Worm (Caenorhabditis elegans): Measurements from ENCODE around the gene hoe-1.

The hoe-1 gene

DNA sequence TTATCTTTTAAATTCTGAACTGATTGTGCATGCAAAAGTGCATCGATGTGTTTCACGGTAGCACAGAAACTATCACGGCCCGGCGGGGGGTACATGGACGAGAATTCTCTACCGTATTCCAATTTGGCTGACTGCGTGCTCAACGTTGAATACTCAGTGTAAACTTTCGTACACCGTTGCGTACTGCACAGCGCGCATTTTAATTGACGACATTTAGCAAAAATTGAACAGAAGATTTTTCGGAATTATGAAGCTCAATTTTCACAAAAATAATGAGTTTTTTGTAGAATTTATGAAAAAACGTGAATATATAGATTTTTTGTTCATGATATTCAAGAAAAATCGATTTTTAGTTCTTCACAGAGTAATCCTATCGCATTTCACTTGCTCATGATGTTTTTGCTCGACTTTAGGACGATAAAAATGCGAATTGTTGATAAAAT, 18.6 kb downstream of the hoe-1 start (continued):
- TF ChIP-seq snu-23 (GFP tag; optimal IDR thresholded peaks at IDR 0.05) (peak; percentile 82), rnt-1 (tag; optimal IDR thresholded peaks at IDR 0.05) (peak; percentile 47), efl-1 (optimal IDR thresholded peaks at IDR 0.05) (peak; percentile 69 to 76), efl-1 (GFP tag; optimal IDR thresholded peaks at IDR 0.05 in 1 of 2) (peak; percentile 50 to 95), ets-5 (GFP tag; IDR thresholded peaks at IDR 0.05) (peak; percentile 99), fkh-8 (tag; optimal IDR thresholded peaks at IDR 0.05) (peak; percentile 76), nhr-19 (GFP tag; conservative IDR thresholded peaks at IDR 0.05) (peak; percentile 99), fkh-4 (tag; optimal IDR thresholded peaks at IDR 0.05; ENCODE audit: borderline replicate concordance) (peak; percentile 68), egl-13 (tag; optimal IDR thresholded peaks at IDR 0.05) (peak; percentile 68), mab-9 (GFP tag; IDR thresholded peaks at IDR 0.05) (peak; percentile 100), jun-1 (tag; optimal IDR thresholded peaks at IDR 0.05) (peak; percentile 35), swsn-7 (tag; optimal IDR thresholded peaks at IDR 0.05) (peak; percentile 86), ceh-8 (GFP tag; optimal IDR thresholded peaks at IDR 0.05) (peak; percentile 68), nhr-71 (tag; optimal IDR thresholded peaks at IDR 0.05) (peak; percentile 94), ceh-88 (GFP tag; IDR thresholded peaks at IDR 0.05) (peak; percentile 99)

DNA sequence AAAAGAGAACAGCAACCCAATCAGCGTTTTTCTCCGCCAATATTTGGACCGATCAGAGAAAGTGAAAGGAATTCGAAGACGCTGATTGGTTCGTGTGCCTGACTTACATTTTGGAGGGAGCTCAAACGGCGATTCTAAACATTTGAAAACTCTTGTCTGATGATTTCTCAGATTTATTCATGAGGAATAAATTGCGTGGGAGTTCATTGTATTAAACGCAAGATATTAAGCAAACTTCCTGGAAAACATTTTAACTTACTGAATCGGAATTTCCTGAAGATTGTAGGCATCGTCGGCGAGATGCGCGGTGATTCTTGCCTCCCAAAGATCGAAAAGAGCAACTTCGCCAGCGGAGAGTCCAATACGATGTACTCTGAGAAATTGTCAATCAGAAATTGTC, 19.5 kb downstream of the hoe-1 start, which contains the start of gene K08F11.1:
TSS of gene K08F11.1 (plus strand) at position 301 of the 400 bp plus-strand sequence.
- no peak for TF ChIP-seq rnt-1 (tag; optimal IDR thresholded peaks at IDR 0.05)
- no peak for TF ChIP-seq nhr-28 (tag; optimal IDR thresholded peaks at IDR 0.05)
- no peak for TF ChIP-seq elt-2 (tag; optimal IDR thresholded peaks at IDR 0.05)
- TF ChIP-seq zip-4 (GFP tag; optimal IDR thresholded peaks at IDR 0.05), result no peak

ce11 chrIV:4723687-4724086, 20.4 kb downstream of the hoe-1 start:
- TF ChIP-seq dsc-1 (tag; optimal IDR thresholded peaks at IDR 0.05), result no peak
- TF ChIP-seq nhr-85 (tag), result no peak
- no peak for TF ChIP-seq lir-3 (tag; optimal IDR thresholded peaks at IDR 0.05; ENCODE audit: poor library complexity)
- no peak for TF ChIP-seq pag-3 (tag; optimal IDR thresholded peaks at IDR 0.05; ENCODE audit: borderline replicate concordance, insufficient read depth)
- no peak for TF ChIP-seq lin-39 (tag; optimal IDR thresholded peaks at IDR 0.05)
- no peak for TF ChIP-seq C34B4.2 (tag; optimal IDR thresholded peaks at IDR 0.05)

DNA sequence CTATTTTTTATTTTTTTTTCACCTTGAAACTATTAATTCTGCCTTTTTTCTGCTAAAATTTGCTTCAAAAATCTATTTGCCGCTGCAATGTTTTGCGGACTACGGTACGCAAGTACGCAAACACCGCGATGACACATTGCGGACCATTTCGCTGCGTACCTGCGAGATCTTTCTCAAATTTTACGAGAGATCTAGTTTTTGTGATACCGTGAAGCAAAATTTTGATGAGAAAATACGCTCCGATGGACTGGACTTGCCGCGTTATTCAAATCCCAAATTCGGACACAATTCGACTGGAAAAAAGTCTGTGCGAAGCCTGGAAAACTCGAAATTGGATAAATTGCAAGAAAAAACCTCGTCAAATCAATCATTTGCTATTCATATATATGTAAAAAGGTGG, 23.5 kb downstream of the hoe-1 start:
- TF ChIP-seq fkh-8 (tag; optimal IDR thresholded peaks at IDR 0.05), result peak; percentile 60
- TF ChIP-seq swsn-7 (tag; optimal IDR thresholded peaks at IDR 0.05), result peak; percentile 24
- peak; percentile 97 for TF ChIP-seq grh-1 (GFP tag; IDR thresholded peaks at IDR 0.05)
- TF ChIP-seq rnt-1 (tag; optimal IDR thresholded peaks at IDR 0.05), result peak; percentile 64
- TF ChIP-seq dsc-1 (tag; optimal IDR thresholded peaks at IDR 0.05), result peak; percentile 32
- TF ChIP-seq lin-35 (GFP tag; optimal IDR thresholded peaks at IDR 0.05), result peak; percentile 31 to 60
- peak; percentile 44 for TF ChIP-seq xbp-1 (tag; optimal IDR thresholded peaks at IDR 0.05)
- peak; percentile 97 for TF ChIP-seq ceh-88 (GFP tag; IDR thresholded peaks at IDR 0.05)
- peak; percentile 29 for TF ChIP-seq unc-86 (tag; optimal IDR thresholded peaks at IDR 0.05)
- TF ChIP-seq unc-98 (GFP tag; IDR thresholded peaks at IDR 0.05), result peak; percentile 95
- TF ChIP-seq lin-14 (GFP tag; optimal IDR thresholded peaks at IDR 0.05), result peak; percentile 47
- TF ChIP-seq nhr-71 (tag; optimal IDR thresholded peaks at IDR 0.05), result peak; percentile 71
- TF ChIP-seq nhr-20 (tag; optimal IDR thresholded peaks at IDR 0.05), result peak; percentile 46
- TF ChIP-seq nhr-19 (GFP tag; conservative IDR thresholded peaks at IDR 0.05), result peak; percentile 98
- peak; percentile 61 to 89 for TF ChIP-seq lsy-2 (tag; optimal IDR thresholded peaks at IDR 0.05)
- peak; percentile 95 for TF ChIP-seq isw-1 (GFP tag; IDR thresholded peaks at IDR 0.05)
- peak in 2 of 3 experiments; percentile 50 for TF ChIP-seq dpl-1 (GFP tag; optimal IDR thresholded peaks at IDR 0.05)
- peak; percentile 42 for TF ChIP-seq snu-23 (GFP tag; optimal IDR thresholded peaks at IDR 0.05)
- TF ChIP-seq mab-9 (GFP tag; IDR thresholded peaks at IDR 0.05), result peak; percentile 93
- TF ChIP-seq efl-1 (optimal IDR thresholded peaks at IDR 0.05), result peak; percentile 36 to 60
- peak; percentile 63 to 75 for TF ChIP-seq efl-1 (GFP tag; optimal IDR thresholded peaks at IDR 0.05 in 1 of 2)
- peak; percentile 58 for TF ChIP-seq nhr-85 (tag)
- peak; percentile 39 for TF ChIP-seq tbx-2 (tag; optimal IDR thresholded peaks at IDR 0.05)
- TF ChIP-seq nhr-47 (tag; optimal IDR thresholded peaks at IDR 0.05), result peak; percentile 77
- peak; percentile 61 for TF ChIP-seq F16B12.6 (tag; optimal IDR thresholded peaks at IDR 0.05)
- peak; percentile 3 for TF ChIP-seq C04F5.9 (tag; optimal IDR thresholded peaks at IDR 0.05)
